Fruit fly (Drosophila melanogaster) S2 (cell line): ENCODE results near the gene VhaM9.7-c.

Experiments used
- CG8478 ChIP-seq: fragments of >200 bp; optimal IDR thresholded peaks from 2 replicates; lab custom pipeline; 2018
- CTCF ChIP-seq, 2 experiments: fragments of >200 bp; optimal IDR thresholded peaks; 2 replicates each; lab custom pipeline; 2018

- TF ChIP-seq CTCF (optimal IDR thresholded peaks at IDR 0.05; lab: Kevin White, UChicago) (no peak), CG8478 (lab: Kevin White, UChicago) (no peak)
These were observed 35.1 kb upstream of the VhaM9.7-c start for dm6 chr3L:4221792-4222191.
